Worm (Caenorhabditis elegans): Measurements from ENCODE around the gene F41C3.1.

Gene F41C3.1

ce11 chrII:4739984-4740462, 12.1 kb upstream of the F41C3.1 start, which contains the start of gene eas-1 (continued):
- TF ChIP-seq aha-1 (tag) (no peak), ztf-7 (tag; optimal IDR thresholded peaks at IDR 0.05) (peak; percentile 8), nhr-28 (tag; optimal IDR thresholded peaks at IDR 0.05) (peak; percentile 45), R02D3.7 (tag; optimal IDR thresholded peaks at IDR 0.05) (no peak), zag-1 (tag; optimal IDR thresholded peaks at IDR 0.05) (no peak), tag-97 (GFP tag; IDR thresholded peaks at IDR 0.05) (0 out of 2 replicates have a peak, but pooled peaks have one; percentile 79), nhr-6 (tag; optimal IDR thresholded peaks at IDR 0.05) (peak; percentile 73), Y105C5A.15 (GFP tag; IDR thresholded peaks at IDR 0.05) (no peak), aly-2 (tag; optimal IDR thresholded peaks at IDR 0.05) (no peak), madf-9 (GFP tag; conservative IDR thresholded peaks at IDR 0.05) (peak; percentile 71), Y5F2A.4 (GFP tag; optimal IDR thresholded peaks at IDR 0.05) (no peak), rbr-2 (tag; optimal IDR thresholded peaks at IDR 0.05) (peak; percentile 56), pha-4 (GFP tag; IDR thresholded peaks at IDR 0.05) (no peak), pha-4 (tag; optimal IDR thresholded peaks at IDR 0.05) (no peak), ceh-44 (GFP tag; IDR thresholded peaks at IDR 0.05) (no peak), dpl-1 (GFP tag; optimal IDR thresholded peaks at IDR 0.05) (peak; percentile 97), nhr-11 (tag; optimal IDR thresholded peaks at IDR 0.05) (peak; percentile 12), T26A8.4 (GFP tag; IDR thresholded peaks at IDR 0.05) (0 out of 2 replicates have a peak, but pooled peaks have one; percentile 19), lin-38 (GFP tag; IDR thresholded peaks at IDR 0.05) (peak; percentile 80), ceh-82 (tag; optimal IDR thresholded peaks at IDR 0.05) (no peak), mes-2 (tag; optimal IDR thresholded peaks at IDR 0.05; ENCODE audit: poor library complexity, severe bottlenecking) (peak; percentile 99), nhr-42 (GFP tag; IDR thresholded peaks at IDR 0.05) (no peak), ZK337.2 (GFP tag; IDR thresholded peaks at IDR 0.05) (peak; percentile 90), unc-130 (GFP tag; optimal IDR thresholded peaks at IDR 0.05) (peak; percentile 92), ama-1 (optimal IDR thresholded peaks at IDR 0.05) (no peak), hlh-30 (tag; optimal IDR thresholded peaks at IDR 0.05; ENCODE audit: insufficient read depth) (peak; percentile 91), zip-11 (GFP tag; IDR thresholded peaks at IDR 0.05) (no peak), unc-62 (GFP tag; optimal IDR thresholded peaks at IDR 0.05 in 1 of 2) (peak in 1 of 2 experiments; percentile 87), unc-62 (tag; optimal IDR thresholded peaks at IDR 0.05) (no peak), pqm-1 (tag; optimal IDR thresholded peaks at IDR 0.05) (no peak)

ce11 chrII:4741527-4742187, 10.4 kb upstream of the F41C3.1 start, which contains the start of gene acs-11:
acs-11 (plus strand) TSS chrII:4742137.
- TF ChIP-seq nhr-6 (tag; optimal IDR thresholded peaks at IDR 0.05) (no peak), ceh-44 (GFP tag; IDR thresholded peaks at IDR 0.05) (no peak), nhr-48 (tag; optimal IDR thresholded peaks at IDR 0.05) (no peak), dve-1 (tag; optimal IDR thresholded peaks at IDR 0.05; ENCODE audit: insufficient read depth) (peak; percentile 48), cey-2 (tag; optimal IDR thresholded peaks at IDR 0.05; ENCODE audit: borderline replicate concordance, insufficient read depth) (no peak), zfp-3 (GFP tag; conservative IDR thresholded peaks at IDR 0.05) (no peak), ctbp-1 (GFP tag; IDR thresholded peaks at IDR 0.05) (no peak), lin-1 (GFP tag; IDR thresholded peaks at IDR 0.05) (no peak), hlh-30 (tag; optimal IDR thresholded peaks at IDR 0.05; ENCODE audit: insufficient read depth) (peak; percentile 61), egl-43 (GFP tag; IDR thresholded peaks at IDR 0.05) (no peak), madf-9 (GFP tag; conservative IDR thresholded peaks at IDR 0.05) (no peak), ama-1 (optimal IDR thresholded peaks at IDR 0.05) (peak; percentile 57), dmd-8 (GFP tag; IDR thresholded peaks at IDR 0.05) (no peak), nhr-25 (tag; optimal IDR thresholded peaks at IDR 0.05; ENCODE audit: borderline replicate concordance, insufficient read depth) (no peak), dmd-9 (GFP tag; IDR thresholded peaks at IDR 0.05) (no peak), lsy-2 (tag; optimal IDR thresholded peaks at IDR 0.05) (no peak), duxl-1 (tag; optimal IDR thresholded peaks at IDR 0.05; ENCODE audit: poor library complexity) (peak; percentile 12), nhr-11 (tag; optimal IDR thresholded peaks at IDR 0.05) (no peak), daf-16 (GFP tag; optimal IDR thresholded peaks at IDR 0.05) (no peak), daf-16 (tag; optimal IDR thresholded peaks at IDR 0.05) (peak; percentile 60), lin-39 (tag; optimal IDR thresholded peaks at IDR 0.05) (no peak), attf-4 (tag; optimal IDR thresholded peaks at IDR 0.05) (no peak), dmd-6 (GFP tag; IDR thresholded peaks at IDR 0.05) (peak; percentile 31; the same call in 1 of the 2 replicates), nhr-28 (tag; optimal IDR thresholded peaks at IDR 0.05) (peak; percentile 64), mes-2 (tag; optimal IDR thresholded peaks at IDR 0.05; ENCODE audit: poor library complexity, severe bottlenecking) (peak; percentile 21), T26A8.4 (GFP tag; IDR thresholded peaks at IDR 0.05) (no peak), mdl-1 (tag; optimal IDR thresholded peaks at IDR 0.05) (peak in 1 of 2 experiments; percentile 42), hlh-11 (tag; optimal IDR thresholded peaks at IDR 0.05) (peak; percentile 5)

All from whole organism, L4 larva.